Worm (Caenorhabditis elegans) whole organism, late embryonic: ENCODE data around the gene pot-2.

Experiments used
- ceh-22 ChIP-seq: sonication (generic microtip); optimal IDR thresholded peaks from 2 replicates; lab custom pipeline; 2017; ENCODE audit warnings: missing biosample characterization, missing genetic modification characterization
- ceh-48 ChIP-seq: sonication (generic microtip); optimal IDR thresholded peaks from 2 replicates; lab custom pipeline; 2016; ENCODE audit warnings: missing genetic modification characterization, inconsistent platforms, missing compliant biosample characterization
- fkh-10 ChIP-seq: fragments of 150-350 bp; optimal IDR thresholded peaks from 2 replicates; lab custom pipeline; 2014; ENCODE audit warnings: missing biosample characterization, missing genetic modification reagents, missing genetic modification characterization
- hlh-8 ChIP-seq: sonication (generic microtip); optimal IDR thresholded peaks from 2 replicates; lab custom pipeline; 2016; ENCODE audit warnings: missing genotype, missing genetic modification characterization, missing compliant biosample characterization
- lin-11 ChIP-seq: fragments of 200-800 bp; sonication (Bioruptor generic); optimal IDR thresholded peaks from 2 replicates; lab custom pipeline; 2018; ENCODE audit warnings: mild to moderate bottlenecking, missing genetic modification characterization, missing compliant biosample characterization
- nfya-1 ChIP-seq: sonication (generic microtip); optimal IDR thresholded peaks from 2 replicates; lab custom pipeline; 2017; ENCODE audit warnings: missing genetic modification characterization, mild to moderate bottlenecking, missing compliant biosample characterization, antibody characterized with exemption, moderate library complexity
- pha-4 ChIP-seq: fragments of 150-350 bp; optimal IDR thresholded peaks from 2 replicates; lab custom pipeline; 2018; ENCODE audit warnings: missing biosample characterization, missing genetic modification reagents, missing genetic modification characterization
- pqm-1 ChIP-seq: sonication (generic microtip); optimal IDR thresholded peaks from 2 replicates; lab custom pipeline; 2016; ENCODE audit warnings: missing genetic modification characterization, missing compliant biosample characterization
- unc-3 ChIP-seq, 2 experiments: fragments of 200-800 bp in 1 of 2; sonication (Bioruptor generic) in 1 of 2; sonication (generic microtip) in 1 of 2; conservative IDR thresholded peaks in 1 of 2; optimal IDR thresholded peaks in 1 of 2; 2 replicates each; pipeline versions ENCODE4 v1.3.6 to Lab custom; 2016 to 2022; ENCODE audit warnings: missing compliant biosample characterization in 2 of 2, missing genetic modification characterization in 2 of 2, missing genetic modification reagents in 1 of 2
- unc-42 ChIP-seq: sonication (generic microtip); optimal IDR thresholded peaks from 2 replicates; lab custom pipeline; 2016; ENCODE audit warnings: missing genotype, missing genetic modification characterization, missing compliant biosample characterization

ce11 chrII:14488661-14489060 is 35.3 kb upstream of the pot-2 start, which contains the start of gene usp-14:
- TF ChIP-seq fkh-10 (GFP tag; lab: Kevin White, UChicago) (no peak), ceh-22 (tag; lab: Kevin White, UChicago) (no peak), pha-4 (tag; lab: Kevin White, UChicago) (no peak), hlh-8 (tag; lab: Kevin White, UChicago) (no peak), ceh-48 (tag; lab: Kevin White, UChicago) (no peak), lin-11 (no peak), unc-42 (tag; lab: Kevin White, UChicago) (no peak), nfya-1 (tag; lab: Kevin White, UChicago) (no peak), unc-3 (GFP tag; conservative IDR thresholded peaks at IDR 0.05; lab: Robert Waterston, UW) (no peak), unc-3 (tag; optimal IDR thresholded peaks at IDR 0.05; lab: Kevin White, UChicago) (no peak), pqm-1 (tag; lab: Kevin White, UChicago) (no peak)
